Worm (Caenorhabditis elegans) whole organism, L4 larva: ENCODE results near the gene C34F6.1.

Source experiments
- F49E8.2 ChIP-seq: sonication (generic microtip); optimal IDR thresholded peaks from 2 replicates; lab custom pipeline; 2016; ENCODE audit warnings: missing compliant biosample characterization, mild to moderate bottlenecking, missing genetic modification characterization, borderline replicate concordance
- ceh-82 ChIP-seq: sonication (generic microtip); optimal IDR thresholded peaks from 2 replicates; lab custom pipeline; 2017; ENCODE audit warnings: missing biosample characterization, missing genetic modification characterization
- dpl-1 ChIP-seq: fragments of 150-350 bp; optimal IDR thresholded peaks from 2 replicates; lab custom pipeline; 2014; ENCODE audit warnings: missing biosample characterization, missing genetic modification reagents, missing genetic modification characterization
- egl-27 ChIP-seq: sonication (generic microtip); optimal IDR thresholded peaks from 3 replicates; lab custom pipeline; 2017; ENCODE audit warnings: missing biosample characterization, missing genetic modification reagents, missing genetic modification characterization
- fkh-10 ChIP-seq: fragments of 150-350 bp; optimal IDR thresholded peaks from 2 replicates; lab custom pipeline; 2014; ENCODE audit warnings: missing biosample characterization, missing genetic modification reagents, missing genetic modification characterization
- mdl-1 ChIP-seq, 2 experiments: fragments of 150-350 bp in 1 of 2; sonication (generic microtip) in 1 of 2; optimal IDR thresholded peaks; 2 replicates each; lab custom pipeline; 2014 to 2017; ENCODE audit warnings: missing biosample characterization in 2 of 2, missing genetic modification characterization in 2 of 2
- nhr-11 ChIP-seq: fragments of 150-350 bp; optimal IDR thresholded peaks from 2 replicates; lab custom pipeline; 2014; ENCODE audit warnings: missing biosample characterization, missing genetic modification characterization
- zag-1 ChIP-seq: fragments of 150-350 bp; optimal IDR thresholded peaks from 2 replicates; lab custom pipeline; 2014; ENCODE audit warnings: missing biosample characterization, missing genetic modification characterization
- ztf-11 ChIP-seq: fragments of 150-350 bp; optimal IDR thresholded peaks from 2 replicates; lab custom pipeline; 2014; ENCODE audit warnings: missing biosample characterization, missing genetic modification characterization

DNA sequence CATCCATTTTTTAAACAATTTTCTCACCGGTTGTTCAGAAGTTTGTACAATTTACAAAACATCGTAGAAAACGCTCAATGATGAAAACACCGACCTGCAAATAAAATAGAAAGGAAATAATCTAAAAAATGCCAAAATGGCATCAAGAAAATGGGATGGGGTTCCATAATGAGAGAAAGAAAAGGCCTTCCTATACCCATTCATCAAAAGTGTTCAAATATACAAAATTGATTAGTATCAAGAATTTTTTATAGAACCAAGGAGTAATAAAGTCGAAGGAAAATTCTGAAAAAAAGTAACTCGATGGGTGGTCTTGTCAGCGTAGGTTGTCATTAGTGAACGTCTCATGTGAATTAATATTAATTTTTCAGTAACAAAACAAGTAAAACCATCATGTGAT lies 30.0 kb upstream of the C34F6.1 start, which contains the start of gene C34F6.12:
- TF ChIP-seq dpl-1 (GFP tag; lab: Kevin White, UChicago) (no peak), fkh-10 (GFP tag; lab: Kevin White, UChicago) (no peak), ceh-82 (no peak), mdl-1 (tag; optimal IDR thresholded peaks at IDR 0.05; lab: Kevin White, UChicago) (no peak), zag-1 (tag; lab: Kevin White, UChicago) (no peak), ztf-11 (tag; lab: Kevin White, UChicago) (no peak), F49E8.2 (tag; lab: Kevin White, UChicago) (no peak), nhr-11 (tag; lab: Kevin White, UChicago) (no peak), egl-27 (tag; lab: Kevin White, UChicago) (no peak)
